Worm (Caenorhabditis elegans) whole organism, L4 larva: ENCODE results near the gene F38A5.6.
"Not testable (repeated sequence)": the region's sequence is repeated elsewhere in the genome, so short reads cannot be mapped to it uniquely, and the experiment has no call there.

Source experiments
- F10B5.3 ChIP-seq: sonication (generic microtip); optimal IDR thresholded peaks from 2 replicates; lab custom pipeline; 2016; ENCODE audit warnings: mild to moderate bottlenecking, missing genetic modification characterization, missing compliant biosample characterization
- F37D6.2 ChIP-seq: sonication (generic microtip); optimal IDR thresholded peaks from 2 replicates; lab custom pipeline; 2016; ENCODE audit warnings: mild to moderate bottlenecking, missing genetic modification characterization, missing compliant biosample characterization
- F44E2.7 ChIP-seq: fragments of 200-800 bp; sonication (Bioruptor generic); IDR thresholded peaks from 2 replicates; pipeline ENCODE4 v2.1.2; 2022; ENCODE audit warnings: missing genetic modification characterization, missing compliant biosample characterization
- F49E8.2 ChIP-seq: sonication (generic microtip); optimal IDR thresholded peaks from 2 replicates; lab custom pipeline; 2016; ENCODE audit warnings: missing compliant biosample characterization, mild to moderate bottlenecking, missing genetic modification characterization, borderline replicate concordance
- ZK337.2 ChIP-seq: fragments of 200-800 bp; sonication (Bioruptor generic); IDR thresholded peaks from 2 replicates; pipeline ENCODE4 v1.3.6; 2022; ENCODE audit warnings: missing genetic modification reagents, missing genetic modification characterization, missing compliant biosample characterization
- daf-16 ChIP-seq, 3 experiments: sonication (generic microtip); optimal IDR thresholded peaks; 2 replicates each; lab custom pipeline; 2016 to 2017; ENCODE audit warnings: missing genetic modification characterization in 3 of 3, missing genetic modification reagents in 3 of 3, mild to moderate bottlenecking in 2 of 3, missing compliant biosample characterization in 2 of 3, missing biosample characterization in 1 of 3, moderate library complexity in 1 of 3
- duxl-1 ChIP-seq: sonication (generic microtip); optimal IDR thresholded peaks from 2 replicates; lab custom pipeline; 2016; ENCODE audit warnings: mild to moderate bottlenecking, missing genetic modification characterization, moderate library complexity, missing compliant biosample characterization; ENCODE audit not compliant: poor library complexity
- dve-1 ChIP-seq: sonication (generic microtip); optimal IDR thresholded peaks from 2 replicates; lab custom pipeline; 2017; ENCODE audit warnings: antibody characterized with exemption, mild to moderate bottlenecking, missing genetic modification characterization, missing compliant biosample characterization; ENCODE audit not compliant: insufficient read depth
- fos-1 ChIP-seq: fragments of 150-350 bp; optimal IDR thresholded peaks from 2 replicates; lab custom pipeline; 2014; ENCODE audit warnings: missing biosample characterization, missing genetic modification characterization
- hif-1 ChIP-seq, 2 experiments: sonication (generic microtip); optimal IDR thresholded peaks; 2 replicates each; lab custom pipeline; 2016 to 2017; ENCODE audit warnings: missing compliant biosample characterization in 2 of 2, missing genetic modification characterization in 2 of 2, missing genetic modification reagents in 2 of 2, missing genotype in 2 of 2, mild to moderate bottlenecking in 1 of 2
- hlh-30 ChIP-seq: sonication (generic microtip); optimal IDR thresholded peaks from 2 replicates; lab custom pipeline; 2017; ENCODE audit warnings: antibody characterized with exemption, mild to moderate bottlenecking, missing genetic modification characterization, missing compliant biosample characterization; ENCODE audit not compliant: insufficient read depth
- hmg-1.1 ChIP-seq: fragments of 200-800 bp; sonication (Bioruptor generic); IDR thresholded peaks from 2 replicates; pipeline ENCODE4 v1.3.6; 2022; ENCODE audit warnings: missing genetic modification reagents, missing genetic modification characterization, missing compliant biosample characterization
- lim-7 ChIP-seq: fragments of 200-800 bp; sonication (Bioruptor generic); IDR thresholded peaks from 2 replicates; pipeline ENCODE4 v1.3.6; 2022; ENCODE audit warnings: missing genetic modification characterization, missing compliant biosample characterization
- lin-13 ChIP-seq: fragments of 150-350 bp; optimal IDR thresholded peaks from 2 replicates; lab custom pipeline; 2014; ENCODE audit warnings: missing biosample characterization, missing genetic modification reagents, missing genetic modification characterization
- lin-38 ChIP-seq: fragments of 200-800 bp; sonication (Bioruptor generic); IDR thresholded peaks from 2 replicates; pipeline ENCODE4 v1.3.6; 2022; ENCODE audit warnings: missing genetic modification reagents, missing genetic modification characterization, missing compliant biosample characterization
- mes-2 ChIP-seq: sonication (generic microtip); optimal IDR thresholded peaks from 2 replicates; lab custom pipeline; 2016; ENCODE audit warnings: missing genotype, mild to moderate bottlenecking, missing genetic modification characterization, missing compliant biosample characterization; ENCODE audit not compliant: poor library complexity, severe bottlenecking
- nhr-28 ChIP-seq: fragments of 150-350 bp; optimal IDR thresholded peaks from 2 replicates; lab custom pipeline; 2014; ENCODE audit warnings: missing biosample characterization, missing genetic modification characterization
- nhr-42 ChIP-seq: fragments of 200-800 bp; sonication (Bioruptor generic); IDR thresholded peaks from 2 replicates; pipeline ENCODE4 v1.3.6; 2022; ENCODE audit warnings: missing genetic modification characterization, missing compliant biosample characterization
- pqm-1 ChIP-seq: sonication (generic microtip); optimal IDR thresholded peaks from 2 replicates; lab custom pipeline; 2017; ENCODE audit warnings: missing biosample characterization, missing genetic modification characterization
- spr-1 ChIP-seq: sonication (generic microtip); optimal IDR thresholded peaks from 2 replicates; lab custom pipeline; 2016; ENCODE audit warnings: mild to moderate bottlenecking, missing genetic modification characterization, missing compliant biosample characterization
- unc-62 ChIP-seq, 3 experiments: fragments of 150-350 bp in 1 of 3; sonication (generic microtip); optimal IDR thresholded peaks in 2 of 3; peaks in 1 of 3; 1 replicate in 1 of 3; 2 replicates in 2 of 3; lab custom pipeline; 2014 to 2017; ENCODE audit warnings: missing biosample characterization in 3 of 3, missing genetic modification characterization in 3 of 3, missing genetic modification reagents in 3 of 3, missing genotype in 1 of 3
- vab-7 ChIP-seq: fragments of 200-800 bp; sonication (Bioruptor generic); IDR thresholded peaks from 2 replicates; pipeline ENCODE4 v1.3.6; 2022; ENCODE audit warnings: missing genetic modification reagents, missing genetic modification characterization, missing compliant biosample characterization
- zfp-3 ChIP-seq: fragments of 200-800 bp; sonication (Bioruptor generic); conservative IDR thresholded peaks from 2 replicates; pipeline ENCODE4 v1.3.6; 2022; ENCODE audit warnings: missing genetic modification reagents, missing genetic modification characterization, missing compliant biosample characterization
- zip-11 ChIP-seq: fragments of 200-800 bp; sonication (Bioruptor generic); IDR thresholded peaks from 2 replicates; pipeline ENCODE4 v1.3.6; 2022; ENCODE audit warnings: missing genetic modification characterization, missing compliant biosample characterization
- zip-2 ChIP-seq: fragments of 150-350 bp; optimal IDR thresholded peaks from 2 replicates; lab custom pipeline; 2014; ENCODE audit warnings: missing biosample characterization, missing genetic modification characterization
- ztf-11 ChIP-seq: fragments of 150-350 bp; optimal IDR thresholded peaks from 2 replicates; lab custom pipeline; 2014; ENCODE audit warnings: missing biosample characterization, missing genetic modification characterization

The F38A5.6 gene

ce11 chrIV:6601213-6601724 is 4.1 kb upstream of the F38A5.6 start, which contains the start of gene sup-36:
Gene sup-36 (plus strand): TSS chrIV:6601674.
- TF ChIP-seq nhr-28 (tag; lab: Kevin White, UChicago) (peak; percentile 49), hmg-1.1 (GFP tag; lab: Robert Waterston, UW) (no peak), zip-11 (GFP tag; lab: Robert Waterston, UW) (no peak), daf-16 (GFP tag; optimal IDR thresholded peaks at IDR 0.05; lab: Kevin White, UChicago) (no peak), daf-16 (tag; optimal IDR thresholded peaks at IDR 0.05; lab: Kevin White, UChicago) (peak; percentile 48), hlh-30 (tag; lab: Kevin White, UChicago) (peak; percentile 71), pqm-1 (peak; percentile 9), F44E2.7 (GFP tag; lab: Robert Waterston, UW) (no peak), dve-1 (tag; lab: Kevin White, UChicago) (peak; percentile 33)

- TF ChIP-seq lin-38 (GFP tag; lab: Robert Waterston, UW) = no peak
- no peak for TF ChIP-seq fos-1 (tag; lab: Kevin White, UChicago)
- no peak for TF ChIP-seq duxl-1 (tag; lab: Kevin White, UChicago)
- TF ChIP-seq zfp-3 = no peak
- TF ChIP-seq zip-2 = no peak
- no peak for TF ChIP-seq F10B5.3 (tag; lab: Kevin White, UChicago)
- no peak for TF ChIP-seq vab-7 (GFP tag; lab: Robert Waterston, UW)
- TF ChIP-seq ZK337.2 = no peak
- no peak for TF ChIP-seq nhr-42 (GFP tag; lab: Robert Waterston, UW)
- TF ChIP-seq daf-16 (GFP tag; optimal IDR thresholded peaks at IDR 0.05; lab: Kevin White, UChicago) = no peak
- no peak for TF ChIP-seq daf-16 (tag; optimal IDR thresholded peaks at IDR 0.05; lab: Kevin White, UChicago)
These were observed 2.2 kb upstream of the F38A5.6 start, which contains the start of gene F38A5.8 for ce11 chrIV:6599447-6599846. Gene F38A5.8 (plus strand): TSS chrIV:6599747.

ce11 chrIV:6598740-6599139 is 1.5 kb upstream of the F38A5.6 start, which contains the start of gene nspb-5:
Gene nspb-5 (plus strand): TSS chrIV:6599040.
- not testable (repeated sequence) for TF ChIP-seq lim-7; mes-2 (tag; lab: Kevin White, UChicago); zip-11 (GFP tag; lab: Robert Waterston, UW)

- TF ChIP-seq ztf-11 (tag; lab: Kevin White, UChicago); F49E8.2 (tag; lab: Kevin White, UChicago); hif-1 (tag; optimal IDR thresholded peaks at IDR 0.05; lab: Kevin White, UChicago): not testable (repeated sequence)
These were observed 720 bp upstream of the F38A5.6 start, which contains the start of gene nspb-4 for ce11 chrIV:6597918-6598317. Gene nspb-4 (plus strand): TSS chrIV:6598218.

ce11 chrIV:6595912-6596311 is 1.3 kb downstream of the F38A5.6 start, which contains the start of gene F38A5.22:
Gene F38A5.22 (minus strand): TSS chrIV:6595940.
- TF ChIP-seq unc-62 (GFP tag; optimal IDR thresholded peaks at IDR 0.05 in 1 of 2; lab: Kevin White, UChicago) (peak in 1 of 2 experiments; percentile 95), unc-62 (tag; optimal IDR thresholded peaks at IDR 0.05; lab: Kevin White, UChicago) (no peak), lin-13 (no peak)

ce11 chrIV:6594871-6595270 is 2.3 kb downstream of the F38A5.6 start, which contains the start of gene nspb-3:
Gene nspb-3 (minus strand): TSS chrIV:6594971.
- not testable (repeated sequence) for TF ChIP-seq spr-1 (tag; lab: Kevin White, UChicago); hif-1 (tag; optimal IDR thresholded peaks at IDR 0.05; lab: Kevin White, UChicago); F37D6.2 (tag; lab: Kevin White, UChicago)
